Fruit fly (Drosophila melanogaster) whole organism, embryonic: ENCODE data around the gene CG17839.

Source experiments
- Asciz ChIP-seq: fragments of 200-800 bp; sonication (Bioruptor generic); optimal IDR thresholded peaks from 2 replicates; lab custom pipeline; 2017; ENCODE audit warnings: missing biosample characterization, mild to moderate bottlenecking, missing genetic modification characterization, missing genetic modification reagents
- BEAF-32 ChIP-seq: fragments of 200-800 bp; sonication (Bioruptor generic); optimal IDR thresholded peaks from 3 replicates; lab custom pipeline; 2017; ENCODE audit warnings: missing biosample characterization, missing genetic modification characterization, mild to moderate bottlenecking, moderate library complexity, missing genetic modification reagents
- Bgb ChIP-seq: fragments of 200-800 bp; sonication (Bioruptor generic); IDR thresholded peaks from 2 replicates; pipeline ENCODE4 v1.3.6; 2022; ENCODE audit warnings: missing biosample characterization, missing genetic modification characterization; ENCODE audit not compliant: partially characterized antibody
- CG11456 ChIP-seq: fragments of 200-800 bp; sonication (Bioruptor generic); IDR thresholded peaks from 3 replicates; pipeline ENCODE4 v1.3.6; 2022; ENCODE audit warnings: missing biosample characterization, missing genetic modification characterization
- CG12236 ChIP-seq: fragments of 200-800 bp; sonication (Bioruptor generic); optimal IDR thresholded peaks from 2 replicates; lab custom pipeline; 2016; ENCODE audit warnings: missing biosample characterization, missing genetic modification characterization
- CG15011 ChIP-seq: fragments of 200-800 bp; sonication (Bioruptor generic); optimal IDR thresholded peaks from 3 replicates; lab custom pipeline; 2018; ENCODE audit warnings: missing biosample characterization, mild to moderate bottlenecking, missing genetic modification characterization
- CG16813 ChIP-seq: fragments of 200-800 bp; sonication (Bioruptor generic); IDR thresholded peaks from 3 replicates; pipeline ENCODE4 v1.3.6; 2022; ENCODE audit warnings: missing biosample characterization, missing genetic modification characterization; ENCODE audit not compliant: partially characterized antibody
- CG17328 ChIP-seq: fragments of 200-800 bp; sonication (Bioruptor generic); IDR thresholded peaks from 2 replicates; pipeline ENCODE4 v1.3.6; 2022; ENCODE audit warnings: missing biosample characterization, missing genetic modification characterization
- CG2875 ChIP-seq: fragments of 200-800 bp; sonication (Bioruptor generic); optimal IDR thresholded peaks from 2 replicates; lab custom pipeline; 2017; ENCODE audit warnings: missing biosample characterization, mild to moderate bottlenecking, missing genetic modification characterization, missing genetic modification reagents
- CG2889 ChIP-seq: fragments of 200-800 bp; sonication (Bioruptor generic); IDR thresholded peaks from 3 replicates; pipeline ENCODE4 v1.3.6; 2022; ENCODE audit warnings: missing biosample characterization, missing genetic modification characterization
- CG32532 ChIP-seq: fragments of 200-800 bp; sonication (Bioruptor generic); IDR thresholded peaks from 2 replicates; pipeline ENCODE4 v1.3.6; 2022; ENCODE audit warnings: missing biosample characterization, missing genetic modification characterization
- CG4360 ChIP-seq: fragments of 200-800 bp; sonication (Bioruptor generic); IDR thresholded peaks from 2 replicates; pipeline ENCODE4 v1.3.6; 2022; ENCODE audit warnings: missing biosample characterization, missing genetic modification characterization
- CG4820 ChIP-seq: fragments of 200-800 bp; sonication (Bioruptor generic); optimal IDR thresholded peaks from 3 replicates; lab custom pipeline; 2016; ENCODE audit warnings: missing biosample characterization, missing genetic modification characterization
- CG6175 ChIP-seq: fragments of 200-800 bp; sonication (Bioruptor generic); IDR thresholded peaks from 3 replicates; pipeline ENCODE4 v1.3.6; 2022; ENCODE audit warnings: missing biosample characterization, missing genetic modification characterization
- CG6791 ChIP-seq: fragments of 200-800 bp; sonication (Bioruptor generic); IDR thresholded peaks from 3 replicates; pipeline ENCODE4 v1.3.6; 2022; ENCODE audit warnings: missing biosample characterization, missing genetic modification characterization; ENCODE audit not compliant: partially characterized antibody
- CG7271 ChIP-seq: fragments of 200-800 bp; sonication (Bioruptor generic); optimal IDR thresholded peaks from 2 replicates; lab custom pipeline; 2018; ENCODE audit warnings: missing biosample characterization, mild to moderate bottlenecking, missing genetic modification characterization, moderate library complexity
- CG7556 ChIP-seq: fragments of 200-800 bp; sonication (Bioruptor generic); optimal IDR thresholded peaks from 2 replicates; lab custom pipeline; 2017; ENCODE audit warnings: missing biosample characterization, mild to moderate bottlenecking, missing genetic modification characterization
- CG9817 ChIP-seq: fragments of 200-800 bp; sonication (Bioruptor generic); optimal IDR thresholded peaks from 2 replicates; lab custom pipeline; 2018; ENCODE audit warnings: missing biosample characterization, mild to moderate bottlenecking, missing genetic modification characterization, moderate library complexity
- CTCF ChIP-seq: fragments of 200-800 bp; sonication (Bioruptor generic); optimal IDR thresholded peaks from 2 replicates; lab custom pipeline; 2017; ENCODE audit warnings: missing biosample characterization, mild to moderate bottlenecking, missing genetic modification characterization, moderate library complexity
- CoRest ChIP-seq: fragments of 200-800 bp; sonication (Bioruptor generic); optimal IDR thresholded peaks from 3 replicates; lab custom pipeline; 2018; ENCODE audit warnings: missing biosample characterization, mild to moderate bottlenecking, missing genetic modification characterization, moderate library complexity
- D19A ChIP-seq: fragments of 200-800 bp; optimal IDR thresholded peaks from 3 replicates; lab custom pipeline; 2019; ENCODE audit warnings: missing biosample characterization, mild to moderate bottlenecking, missing genetic modification characterization, moderate library complexity
- Doc3 ChIP-seq: fragments of 200-800 bp; sonication (Bioruptor generic); IDR thresholded peaks from 3 replicates; pipeline ENCODE4 v1.3.6; 2022; ENCODE audit warnings: missing biosample characterization, missing genetic modification characterization; ENCODE audit not compliant: partially characterized antibody
- Fer3 ChIP-seq: fragments of 200-800 bp; sonication (Bioruptor generic); optimal IDR thresholded peaks from 2 replicates; lab custom pipeline; 2018; ENCODE audit warnings: missing biosample characterization, mild to moderate bottlenecking, missing genetic modification characterization, moderate library complexity
- HLH4C ChIP-seq: fragments of 200-800 bp; sonication (Bioruptor generic); IDR thresholded peaks from 3 replicates; pipeline ENCODE4 v1.3.6; 2022; ENCODE audit warnings: missing biosample characterization, missing genetic modification characterization; ENCODE audit not compliant: partially characterized antibody
- HLH54F ChIP-seq: fragments of 200-800 bp; sonication (Bioruptor generic); optimal IDR thresholded peaks from 3 replicates; lab custom pipeline; 2016; ENCODE audit warnings: missing biosample characterization, missing genetic modification characterization
- Hr78 ChIP-seq, 2 experiments: fragments of 200-800 bp in 1 of 2; fragments of >200 bp in 1 of 2; sonication (Bioruptor generic) in 1 of 2; optimal IDR thresholded peaks; 2 replicates each; lab custom pipeline; 2017 to 2019; ENCODE audit warnings: missing biosample characterization in 2 of 2, missing genetic modification characterization in 2 of 2, mild to moderate bottlenecking in 1 of 2, moderate library complexity in 1 of 2
- Lhr ChIP-seq: fragments of 200-800 bp; sonication (Bioruptor generic); optimal IDR thresholded peaks from 3 replicates; lab custom pipeline; 2017; ENCODE audit warnings: mild to moderate bottlenecking, missing biosample characterization, missing genetic modification reagents, missing genetic modification characterization
- Lpt ChIP-seq: fragments of >200 bp; optimal IDR thresholded peaks from 2 replicates; lab custom pipeline; 2018; ENCODE audit warnings: missing biosample characterization, missing genetic modification characterization
- Rfx ChIP-seq: fragments of 200-800 bp; sonication (Bioruptor generic); IDR thresholded peaks from 2 replicates; pipeline ENCODE4 v1.3.6; 2022; ENCODE audit warnings: missing biosample characterization, missing genetic modification characterization
- Side ChIP-seq: fragments of 200-800 bp; sonication (Bioruptor generic); optimal IDR thresholded peaks from 2 replicates; lab custom pipeline; 2016; ENCODE audit warnings: missing biosample characterization, missing genetic modification characterization
- Taf1 ChIP-seq: fragments of 200-800 bp; sonication (Bioruptor generic); IDR thresholded peaks from 2 replicates; pipeline ENCODE4 v1.3.6; 2022; ENCODE audit warnings: missing biosample characterization, missing genetic modification characterization
- Vsx1 ChIP-seq: fragments of 200-800 bp; sonication (Bioruptor generic); optimal IDR thresholded peaks from 2 replicates; lab custom pipeline; 2017; ENCODE audit warnings: missing biosample characterization, mild to moderate bottlenecking, missing genetic modification characterization, missing genetic modification reagents
- Xbp1 ChIP-seq: fragments of 200-800 bp; sonication (Bioruptor generic); optimal IDR thresholded peaks from 3 replicates; lab custom pipeline; 2016; ENCODE audit warnings: missing biosample characterization, mild to moderate bottlenecking, missing genetic modification characterization
- ara ChIP-seq: fragments of 200-800 bp; sonication (Bioruptor generic); IDR thresholded peaks from 2 replicates; pipeline ENCODE4 v1.3.6; 2022; ENCODE audit warnings: missing biosample characterization, missing genetic modification characterization
- ash1 ChIP-seq: fragments of 200-800 bp; sonication (Bioruptor generic); optimal IDR thresholded peaks from 2 replicates; lab custom pipeline; 2018; ENCODE audit warnings: missing biosample characterization, mild to moderate bottlenecking, missing genetic modification characterization
- ato ChIP-seq: fragments of 200-800 bp; sonication (Bioruptor generic); IDR thresholded peaks from 2 replicates; pipeline ENCODE4 v1.3.6; 2022; ENCODE audit warnings: missing biosample characterization, missing genetic modification characterization; ENCODE audit not compliant: partially characterized antibody
- disco-r ChIP-seq: fragments of 200-800 bp; sonication (Bioruptor generic); optimal IDR thresholded peaks from 2 replicates; lab custom pipeline; 2016; ENCODE audit warnings: missing biosample characterization, missing genetic modification characterization
- ftz-f1 ChIP-seq: fragments of 200-800 bp; sonication (Bioruptor generic); optimal IDR thresholded peaks from 2 replicates; lab custom pipeline; 2016; ENCODE audit warnings: missing biosample characterization, missing genetic modification characterization
- gro ChIP-seq: fragments of 200-800 bp; sonication (Bioruptor generic); optimal IDR thresholded peaks from 2 replicates; lab custom pipeline; 2016; ENCODE audit warnings: missing biosample characterization, missing genetic modification characterization
- ind ChIP-seq: fragments of 200-800 bp; sonication (Bioruptor generic); optimal IDR thresholded peaks from 3 replicates; lab custom pipeline; 2016; ENCODE audit warnings: missing biosample characterization, missing genetic modification characterization
- inv ChIP-seq: fragments of 200-800 bp; sonication (Bioruptor generic); IDR thresholded peaks from 2 replicates; pipeline ENCODE4 v1.3.6; 2022; ENCODE audit warnings: missing biosample characterization, missing genetic modification characterization; ENCODE audit not compliant: partially characterized antibody
- knrl ChIP-seq: fragments of 200-800 bp; sonication (Bioruptor generic); IDR thresholded peaks from 3 replicates; pipeline ENCODE4 v1.3.6; 2022; ENCODE audit warnings: missing biosample characterization, missing genetic modification characterization; ENCODE audit not compliant: partially characterized antibody
- lilli ChIP-seq: fragments of 200-800 bp; sonication (Bioruptor generic); optimal IDR thresholded peaks from 3 replicates; lab custom pipeline; 2016; ENCODE audit warnings: missing biosample characterization, missing genetic modification characterization
- pita ChIP-seq: fragments of 200-800 bp; sonication (Bioruptor generic); optimal IDR thresholded peaks from 2 replicates; lab custom pipeline; 2017; ENCODE audit warnings: missing biosample characterization, mild to moderate bottlenecking, missing genetic modification characterization
- psq ChIP-seq: fragments of 200-800 bp; sonication (Bioruptor generic); optimal IDR thresholded peaks from 2 replicates; lab custom pipeline; 2017; ENCODE audit warnings: missing biosample characterization, missing genetic modification characterization
- sens ChIP-seq: fragments of 200-800 bp; sonication (Bioruptor generic); peaks from one replicate; lab custom pipeline; 2016; ENCODE audit warnings: missing biosample characterization, missing genetic modification characterization
- sim ChIP-seq: fragments of 200-800 bp; sonication (Bioruptor generic); IDR thresholded peaks from 2 replicates; pipeline ENCODE4 v1.3.6; 2022; ENCODE audit warnings: missing biosample characterization, missing genetic modification characterization
- ssp ChIP-seq: fragments of 200-800 bp; sonication (Bioruptor generic); IDR thresholded peaks from 2 replicates; pipeline ENCODE4 v1.3.6; 2022; ENCODE audit warnings: missing biosample characterization, missing genetic modification characterization
- trh ChIP-seq: fragments of 200-800 bp; sonication (Bioruptor generic); optimal IDR thresholded peaks from 2 replicates; lab custom pipeline; 2016; ENCODE audit warnings: missing biosample characterization, missing genetic modification characterization
- ttk ChIP-seq: fragments of 200-800 bp; sonication (Bioruptor generic); IDR thresholded peaks from 2 replicates; pipeline ENCODE4 v2.1.2; 2022; ENCODE audit warnings: missing biosample characterization, missing genetic modification characterization
- twi ChIP-seq: fragments of 200-800 bp; optimal IDR thresholded peaks from 2 replicates; lab custom pipeline; 2019; ENCODE audit warnings: missing biosample characterization, mild to moderate bottlenecking, missing genetic modification characterization, moderate library complexity
- vnd ChIP-seq: fragments of 200-800 bp; sonication (Bioruptor generic); IDR thresholded peaks from 3 replicates; pipeline ENCODE4 v1.3.6; 2022; ENCODE audit warnings: missing biosample characterization, missing genetic modification characterization; ENCODE audit not compliant: partially characterized antibody

Gene CG17839

DNA sequence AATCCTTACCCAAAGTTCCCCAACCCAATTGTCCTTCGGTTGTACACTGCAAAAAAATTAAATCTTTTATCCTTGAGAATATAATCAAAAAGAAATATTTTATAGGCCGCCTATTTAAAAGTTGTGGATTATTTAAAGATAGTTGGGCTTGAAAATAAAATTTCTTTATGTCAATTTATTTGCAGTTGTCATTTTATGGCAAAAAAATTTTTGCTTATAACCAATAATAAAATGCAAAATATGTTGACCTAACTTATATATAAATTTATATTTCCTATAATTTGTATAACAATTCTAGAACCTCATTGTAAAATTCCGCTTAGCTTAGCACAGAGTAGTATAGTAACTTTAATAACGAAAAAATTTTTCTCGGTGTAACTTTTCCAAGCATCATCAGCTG, 42.5 kb downstream of the CG17839 start (continued):
- TF ChIP-seq Lhr (GFP tag; lab: Kevin White, UChicago) (no peak), ash1 (GFP tag; lab: Kevin White, UChicago) (no peak), D19A (tag; lab: Kevin White, UChicago) (no peak), Taf1 (GFP tag; lab: Robert Waterston, UW) (no peak), Bgb (GFP tag; lab: Robert Waterston, UW) (no peak), CG6791 (GFP tag; lab: Robert Waterston, UW) (no peak), CTCF (GFP tag; lab: Kevin White, UChicago) (no peak), CG12236 (no peak), ttk (GFP tag; lab: Robert Waterston, UW) (no peak), Doc3 (GFP tag; lab: Robert Waterston, UW) (no peak), sens (GFP tag; lab: Kevin White, UChicago) (peak; percentile 20), sim (GFP tag; lab: Robert Waterston, UW) (no peak), ara (GFP tag; lab: Robert Waterston, UW) (no peak), trh (GFP tag; lab: Kevin White, UChicago) (no peak), vnd (GFP tag; lab: Robert Waterston, UW) (no peak), psq (GFP tag; lab: Kevin White, UChicago) (no peak), CG4360 (GFP tag; lab: Robert Waterston, UW) (no peak), Xbp1 (GFP tag; lab: Kevin White, UChicago) (no peak), HLH4C (GFP tag; lab: Robert Waterston, UW) (no peak), CG2889 (no peak), gro (GFP tag; lab: Kevin White, UChicago) (no peak), CG6175 (GFP tag; lab: Robert Waterston, UW) (no peak), ind (GFP tag; lab: Kevin White, UChicago) (no peak), Rfx (GFP tag; lab: Robert Waterston, UW) (no peak), CG7556 (peak; percentile 73), Lpt (GFP tag; lab: Kevin White, UChicago) (no peak), Asciz (no peak), ssp (no peak), CG9817 (tag; lab: Kevin White, UChicago) (peak; percentile 25), CG2875 (GFP tag; lab: Kevin White, UChicago) (no peak), HLH54F (GFP tag; lab: Kevin White, UChicago) (no peak), Fer3 (peak; percentile 6), lilli (no peak), Side (no peak), Hr78 (GFP tag; optimal IDR thresholded peaks at IDR 0.05; lab: Kevin White, UChicago) (no peak), knrl (GFP tag; lab: Robert Waterston, UW) (no peak), ato (GFP tag; lab: Robert Waterston, UW) (no peak), twi (tag; lab: Kevin White, UChicago) (no peak), CG7271 (tag; lab: Kevin White, UChicago) (no peak), CG15011 (GFP tag; lab: Kevin White, UChicago) (no peak), CG4820 (GFP tag; lab: Kevin White, UChicago) (no peak), CG11456 (no peak), pita (GFP tag; lab: Kevin White, UChicago) (no peak), CG16813 (no peak), inv (GFP tag; lab: Robert Waterston, UW) (no peak), CoRest (peak; percentile 51), Vsx1 (GFP tag; lab: Kevin White, UChicago) (no peak), CG32532 (GFP tag; lab: Robert Waterston, UW) (no peak), disco-r (GFP tag; lab: Kevin White, UChicago) (no peak), ftz-f1 (GFP tag; lab: Kevin White, UChicago) (no peak), BEAF-32 (no peak), CG17328 (no peak)
